Worm (Caenorhabditis elegans) whole organism, L4 larva: ENCODE results near the gene sru-37.

Experiments used
- T26A8.4 ChIP-seq: fragments of 200-800 bp; sonication (Bioruptor generic); IDR thresholded peaks from 2 replicates; pipeline ENCODE4 v1.3.6; 2022; ENCODE audit warnings: missing genetic modification characterization, missing compliant biosample characterization
- ama-1 ChIP-seq: fragments of 150-350 bp; optimal IDR thresholded peaks from 2 replicates; lab custom pipeline; 2014; ENCODE audit warnings: inconsistent platforms, mixed read lengths
- ceh-82 ChIP-seq: sonication (generic microtip); optimal IDR thresholded peaks from 2 replicates; lab custom pipeline; 2017; ENCODE audit warnings: missing biosample characterization, missing genetic modification characterization
- dmd-6 ChIP-seq: fragments of 200-800 bp; sonication (Bioruptor generic); IDR thresholded peaks from 2 replicates; pipeline ENCODE4 v1.3.6; 2022; ENCODE audit warnings: missing genetic modification reagents, missing genetic modification characterization, missing compliant biosample characterization
- dmd-9 ChIP-seq: fragments of 200-800 bp; sonication (Bioruptor generic); IDR thresholded peaks from 2 replicates; pipeline ENCODE4 v1.3.6; 2022; ENCODE audit warnings: missing genetic modification reagents, missing genetic modification characterization, missing compliant biosample characterization
- egl-27 ChIP-seq: sonication (generic microtip); optimal IDR thresholded peaks from 3 replicates; lab custom pipeline; 2017; ENCODE audit warnings: missing biosample characterization, missing genetic modification reagents, missing genetic modification characterization
- fkh-10 ChIP-seq: fragments of 150-350 bp; optimal IDR thresholded peaks from 2 replicates; lab custom pipeline; 2014; ENCODE audit warnings: missing biosample characterization, missing genetic modification reagents, missing genetic modification characterization
- hlh-11 ChIP-seq: fragments of 200-800 bp; sonication (Bioruptor generic); optimal IDR thresholded peaks from 2 replicates; lab custom pipeline; 2018; ENCODE audit warnings: mild to moderate bottlenecking, missing genetic modification characterization, missing compliant biosample characterization
- jun-1 ChIP-seq: fragments of 150-350 bp; optimal IDR thresholded peaks from 2 replicates; lab custom pipeline; 2014; ENCODE audit warnings: missing biosample characterization, missing genetic modification reagents, missing genetic modification characterization
- lin-13 ChIP-seq: fragments of 150-350 bp; optimal IDR thresholded peaks from 2 replicates; lab custom pipeline; 2014; ENCODE audit warnings: missing biosample characterization, missing genetic modification reagents, missing genetic modification characterization
- mdl-1 ChIP-seq, 2 experiments: fragments of 150-350 bp in 1 of 2; sonication (generic microtip) in 1 of 2; optimal IDR thresholded peaks; 2 replicates each; lab custom pipeline; 2014 to 2017; ENCODE audit warnings: missing biosample characterization in 2 of 2, missing genetic modification characterization in 2 of 2
- nhr-10 ChIP-seq: fragments of 150-350 bp; optimal IDR thresholded peaks from 2 replicates; lab custom pipeline; 2014; ENCODE audit warnings: missing biosample characterization, missing genetic modification characterization
- nhr-76 ChIP-seq: fragments of 150-350 bp; optimal IDR thresholded peaks from 2 replicates; lab custom pipeline; 2014; ENCODE audit warnings: missing biosample characterization, missing genetic modification characterization
- zag-1 ChIP-seq: fragments of 150-350 bp; optimal IDR thresholded peaks from 2 replicates; lab custom pipeline; 2014; ENCODE audit warnings: missing biosample characterization, missing genetic modification characterization

ce11 chrV:9812216-9812615 lies 7.0 kb downstream of the sru-37 start:
- TF ChIP-seq ceh-82 = no peak
- TF ChIP-seq dmd-9 (GFP tag; lab: Robert Waterston, UW) = no peak
- no peak for TF ChIP-seq T26A8.4 (GFP tag; lab: Robert Waterston, UW)
- no peak for TF ChIP-seq zag-1 (tag; lab: Kevin White, UChicago)
- TF ChIP-seq dmd-6 = no peak
- TF ChIP-seq nhr-10 (tag; lab: Kevin White, UChicago) = no peak
- TF ChIP-seq nhr-76 (tag; lab: Kevin White, UChicago) = no peak
- no peak for TF ChIP-seq hlh-11 (tag; lab: Kevin White, UChicago)
- TF ChIP-seq lin-13 = no peak
- TF ChIP-seq mdl-1 (tag; optimal IDR thresholded peaks at IDR 0.05; lab: Kevin White, UChicago) = no peak
- TF ChIP-seq ama-1 (lab: Kevin White, UChicago) = no peak
- no peak for TF ChIP-seq jun-1 (tag; lab: Kevin White, UChicago)
- no peak for TF ChIP-seq egl-27 (tag; lab: Kevin White, UChicago)
- TF ChIP-seq fkh-10 (GFP tag; lab: Kevin White, UChicago) = no peak
